Fruit fly (Drosophila melanogaster): ENCODE data around the gene Ir20a.

Gene Ir20a

dm6 chrX:21519168-21519671, 40.5 kb upstream of the Ir20a start, which contains the start of gene Cyp6t1 (continued):
- TF ChIP-seq CG32006 (GFP tag; optimal IDR thresholded peaks at IDR 0.05) (peak; percentile 66), dsx (GFP tag; optimal IDR thresholded peaks at IDR 0.05; ENCODE audit: poor library complexity, severe bottlenecking) (no peak), Eip93F (GFP tag; optimal IDR thresholded peaks at IDR 0.05) (no peak), fd59A (GFP tag; optimal IDR thresholded peaks at IDR 0.05) (peak; percentile 14), eg (GFP tag; IDR thresholded peaks at IDR 0.05) (0 out of 3 replicates have a peak, but pooled peaks have one; percentile 10), OdsH (GFP tag; optimal IDR thresholded peaks at IDR 0.05) (peak; percentile 44), achi (GFP tag; optimal IDR thresholded peaks at IDR 0.05) (peak; percentile 33), CG6163 (GFP tag; IDR thresholded peaks at IDR 0.05) (no peak), CG4318 (GFP tag; optimal IDR thresholded peaks at IDR 0.05) (peak; percentile 24), vri (GFP tag; optimal IDR thresholded peaks at IDR 0.05) (no peak), acj6 (GFP tag; optimal IDR thresholded peaks at IDR 0.05) (peak; percentile 53), salr (GFP tag; optimal IDR thresholded peaks at IDR 0.05) (peak in 1 of 2 experiments; percentile 35), CG6276 (GFP tag; optimal IDR thresholded peaks at IDR 0.05) (peak; percentile 27), CG7368 (GFP tag; optimal IDR thresholded peaks at IDR 0.05) (no peak), Ets96B (tag; optimal IDR thresholded peaks at IDR 0.05) (peak; percentile 28), Eip75B (GFP tag; optimal IDR thresholded peaks at IDR 0.05) (no peak), Blimp-1 (GFP tag; optimal IDR thresholded peaks at IDR 0.05) (no peak), fkh (GFP tag; optimal IDR thresholded peaks at IDR 0.05) (no peak)

DNA sequence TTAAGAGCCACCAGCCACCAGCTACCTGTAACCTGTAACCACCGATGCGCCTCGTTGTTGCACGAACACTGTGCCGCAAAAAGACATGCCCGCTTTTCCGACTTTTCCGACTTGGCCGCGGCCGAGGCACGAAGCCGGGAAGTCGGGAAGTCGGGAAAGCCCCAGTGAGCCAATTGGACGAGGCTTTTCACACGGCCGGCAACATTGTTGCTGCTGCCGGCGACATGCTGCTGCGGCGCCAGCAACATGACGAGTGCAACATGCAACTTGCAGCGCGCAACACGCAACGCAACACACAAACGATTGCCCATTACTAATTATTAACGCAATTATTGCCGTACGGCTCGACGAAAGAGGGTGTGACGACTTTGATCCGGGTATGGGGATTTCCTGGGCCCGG, 28.7 kb upstream of the Ir20a start:
- TF ChIP-seq pdm3 (GFP tag; optimal IDR thresholded peaks at IDR 0.05) (no peak), CG6854 (GFP tag; optimal IDR thresholded peaks at IDR 0.05) (no peak), CG4318 (GFP tag; optimal IDR thresholded peaks at IDR 0.05) (no peak)

DNA sequence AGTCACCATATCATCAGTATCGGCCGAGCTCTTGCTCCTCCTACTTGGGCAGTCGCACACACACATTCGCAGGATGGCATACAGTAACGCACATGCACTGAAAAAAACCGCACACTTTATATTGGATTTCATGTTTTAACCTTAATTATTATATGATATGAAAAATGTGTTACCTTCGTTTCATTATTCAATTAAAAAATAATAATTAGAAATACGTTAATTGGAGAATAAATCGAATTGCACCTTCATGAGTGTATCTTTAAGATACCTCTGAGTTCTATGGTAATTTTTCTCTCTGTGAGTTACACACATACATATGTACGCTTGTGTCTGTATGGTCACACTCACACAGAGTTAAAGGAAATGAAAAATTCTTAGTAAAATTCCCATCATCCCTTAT, 18.3 kb upstream of the Ir20a start:
- TF ChIP-seq CG6792 (GFP tag; optimal IDR thresholded peaks at IDR 0.05) (no peak), fd85E (GFP tag; optimal IDR thresholded peaks at IDR 0.05) (no peak), cyc (GFP tag; optimal IDR thresholded peaks at IDR 0.05) (no peak), CG9139 (GFP tag; optimal IDR thresholded peaks at IDR 0.05) (no peak), achi (GFP tag; optimal IDR thresholded peaks at IDR 0.05) (no peak), Hr38 (GFP tag; optimal IDR thresholded peaks at IDR 0.05) (no peak), topi (GFP tag; optimal IDR thresholded peaks at IDR 0.05) (no peak)

DNA sequence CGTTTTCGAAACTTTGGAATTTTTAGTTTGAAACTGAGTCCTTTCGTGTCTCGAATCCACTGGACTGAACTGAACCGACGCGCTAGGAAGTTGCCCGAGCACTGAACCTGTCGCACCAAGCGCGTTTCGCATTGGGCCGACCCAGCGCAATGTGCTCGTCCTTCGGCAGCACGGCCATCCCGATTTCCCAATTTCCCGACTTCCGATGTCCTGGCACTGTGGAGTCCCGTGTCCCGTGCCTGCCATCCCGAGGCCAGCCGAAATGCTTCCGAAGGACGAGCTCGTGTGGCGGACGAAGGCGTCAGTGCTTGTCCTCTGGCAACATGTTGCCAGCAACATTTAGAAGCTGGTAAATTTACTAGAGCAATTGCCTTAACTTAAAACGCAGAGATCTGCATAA, 21.1 kb downstream of the Ir20a start, which contains the start of gene DIP-beta:
TSS of gene DIP-beta (minus strand) at position 107 of the 400 bp plus-strand sequence.
- no peak for TF ChIP-seq ss (GFP tag; optimal IDR thresholded peaks at IDR 0.05)
- no peak for TF ChIP-seq topi (GFP tag; optimal IDR thresholded peaks at IDR 0.05)
- no peak for TF ChIP-seq esn (GFP tag; optimal IDR thresholded peaks at IDR 0.05)
- no peak for TF ChIP-seq CG8319 (GFP tag; optimal IDR thresholded peaks at IDR 0.05)
- no peak for TF ChIP-seq net (GFP tag; optimal IDR thresholded peaks at IDR 0.05)
- TF ChIP-seq Eip78C (GFP tag): no peak
- TF ChIP-seq CG4318 (GFP tag; optimal IDR thresholded peaks at IDR 0.05): no peak
- TF ChIP-seq CG31627 (GFP tag; optimal IDR thresholded peaks at IDR 0.05): no peak
- TF ChIP-seq Eip75B (GFP tag; optimal IDR thresholded peaks at IDR 0.05): no peak
- TF ChIP-seq Blimp-1 (GFP tag; optimal IDR thresholded peaks at IDR 0.05): no peak
- no peak for TF ChIP-seq Eip93F (GFP tag; optimal IDR thresholded peaks at IDR 0.05)
- no peak for TF ChIP-seq Ets21C (GFP tag; optimal IDR thresholded peaks at IDR 0.05)
- TF ChIP-seq CG6854 (GFP tag; optimal IDR thresholded peaks at IDR 0.05): no peak
- TF ChIP-seq spab (GFP tag; optimal IDR thresholded peaks at IDR 0.05): no peak
- TF ChIP-seq CG9139 (GFP tag; optimal IDR thresholded peaks at IDR 0.05): no peak
- TF ChIP-seq CG8119 (GFP tag; IDR thresholded peaks at IDR 0.05): no peak
- no peak for TF ChIP-seq CG6792 (GFP tag; optimal IDR thresholded peaks at IDR 0.05)
- TF ChIP-seq Hr4 (GFP tag; optimal IDR thresholded peaks at IDR 0.05): no peak
